Fruit fly (Drosophila melanogaster) Kc167 (cell line): Measurements from ENCODE around the gene CG10366.

Experiments used
- Myc ChIP-seq: fragments of >200 bp; optimal IDR thresholded peaks from 2 replicates; lab custom pipeline; 2017; ENCODE audit warnings: missing external identifiers
- Sin3A ChIP-seq: fragments of >200 bp; optimal IDR thresholded peaks from 2 replicates; lab custom pipeline; 2018; ENCODE audit warnings: missing external identifiers
- h ChIP-seq: fragments of >200 bp; optimal IDR thresholded peaks from 3 replicates; lab custom pipeline; 2018; ENCODE audit warnings: missing external identifiers
- insv ChIP-seq: fragments of >200 bp; optimal IDR thresholded peaks from 3 replicates; lab custom pipeline; 2018; ENCODE audit warnings: missing external identifiers
- psq ChIP-seq: fragments of >200 bp; optimal IDR thresholded peaks from 2 replicates; lab custom pipeline; 2017; ENCODE audit warnings: missing external identifiers
- ttk ChIP-seq: sonication (Bioruptor generic); optimal IDR thresholded peaks from 2 replicates; lab custom pipeline; 2017; ENCODE audit warnings: missing external identifiers

DNA sequence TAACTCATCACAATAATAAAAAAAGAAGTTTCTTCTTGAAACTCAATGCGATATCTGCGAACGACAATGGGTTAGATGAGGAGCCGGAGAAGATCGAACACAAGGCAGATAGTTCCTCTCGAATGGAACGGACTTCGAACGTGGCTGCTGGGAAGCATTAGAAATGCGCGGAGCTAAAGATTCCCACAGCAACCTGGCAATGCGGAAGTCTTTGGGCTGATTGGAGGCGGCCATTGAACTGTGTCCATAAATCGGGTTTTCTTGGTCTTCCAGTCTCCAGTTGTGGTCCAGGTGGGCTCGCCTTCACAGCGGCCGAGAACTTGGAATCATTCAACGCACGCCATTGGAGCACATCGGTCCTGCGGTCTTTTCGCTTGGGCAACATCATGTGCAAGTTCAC, 43.7 kb upstream of the CG10366 start, which contains the start of gene CG13081:
- TF ChIP-seq Sin3A = no peak
- TF ChIP-seq psq (lab: Kevin White, UChicago) = no peak
- TF ChIP-seq ttk (lab: Kevin White, UChicago) = no peak
- no peak for TF ChIP-seq insv (lab: Kevin White, UChicago)
- TF ChIP-seq Myc (lab: Kevin White, UChicago) = no peak
- TF ChIP-seq h (lab: Kevin White, UChicago) = no peak
